Worm (Caenorhabditis elegans) whole organism, L1 larva: ENCODE data around the gene nhr-233.

ENCODE experiments used
- C16A3.4 ChIP-seq: fragments of 150-350 bp; optimal IDR thresholded peaks from 2 replicates; lab custom pipeline; 2014; ENCODE audit warnings: missing biosample characterization, missing genetic modification characterization
- F16B12.6 ChIP-seq: fragments of 150-350 bp; optimal IDR thresholded peaks from 2 replicates; lab custom pipeline; 2014; ENCODE audit warnings: missing biosample characterization, missing genetic modification characterization
- blmp-1 ChIP-seq: fragments of 150-350 bp; optimal IDR thresholded peaks from 2 replicates; lab custom pipeline; 2014; ENCODE audit warnings: missing biosample characterization, missing genetic modification characterization
- ceh-8 ChIP-seq: fragments of 200-800 bp; sonication (Bioruptor generic); optimal IDR thresholded peaks from 2 replicates; lab custom pipeline; 2018; ENCODE audit warnings: mild to moderate bottlenecking, missing genetic modification characterization, moderate library complexity, missing compliant biosample characterization
- ceh-82 ChIP-seq, 3 experiments: fragments of 150-350 bp in 1 of 3; sonication (generic microtip) in 2 of 3; optimal IDR thresholded peaks; 2 replicates each; lab custom pipeline; 2014 to 2017; ENCODE audit warnings: missing biosample characterization in 3 of 3, missing genetic modification characterization in 3 of 3
- ceh-90 ChIP-seq: sonication (generic microtip); optimal IDR thresholded peaks from 2 replicates; lab custom pipeline; 2016; ENCODE audit warnings: missing genetic modification characterization, missing compliant biosample characterization
- efl-1 ChIP-seq, 4 experiments: fragments of 150-350 bp; optimal IDR thresholded peaks in 3 of 4; peaks in 1 of 4; 1 replicate in 1 of 4; 2 replicates in 3 of 4; lab custom pipeline; 2014; ENCODE audit warnings: missing biosample characterization in 2 of 4, missing genetic modification characterization in 2 of 4, missing genetic modification reagents in 2 of 4
- egl-13 ChIP-seq: sonication (generic microtip); optimal IDR thresholded peaks from 2 replicates; lab custom pipeline; 2016; ENCODE audit warnings: missing genotype, missing genetic modification reagents, missing genetic modification characterization, missing compliant biosample characterization
- fkh-4 ChIP-seq: sonication (generic microtip); optimal IDR thresholded peaks from 2 replicates; lab custom pipeline; 2016; ENCODE audit warnings: missing compliant biosample characterization, missing genetic modification characterization, borderline replicate concordance
- fkh-8 ChIP-seq: sonication (generic microtip); optimal IDR thresholded peaks from 2 replicates; lab custom pipeline; 2016; ENCODE audit warnings: mild to moderate bottlenecking, missing genetic modification characterization, missing compliant biosample characterization
- isw-1 ChIP-seq: fragments of 200-800 bp; sonication (Bioruptor generic); IDR thresholded peaks from 2 replicates; pipeline ENCODE4 v1.3.6; 2022; ENCODE audit warnings: missing genetic modification characterization, missing compliant biosample characterization
- lin-13 ChIP-seq: fragments of 150-350 bp; optimal IDR thresholded peaks from 2 replicates; lab custom pipeline; 2014; ENCODE audit warnings: missing biosample characterization, missing genetic modification reagents, missing genetic modification characterization
- lin-39 ChIP-seq: fragments of 150-350 bp; optimal IDR thresholded peaks from 2 replicates; lab custom pipeline; 2014; ENCODE audit warnings: missing biosample characterization, missing genetic modification reagents, missing genetic modification characterization
- lir-3 ChIP-seq: sonication (generic microtip); optimal IDR thresholded peaks from 2 replicates; lab custom pipeline; 2016; ENCODE audit warnings: mild to moderate bottlenecking, missing genetic modification characterization, moderate library complexity, missing compliant biosample characterization; ENCODE audit not compliant: poor library complexity
- lsy-2 ChIP-seq, 2 experiments: fragments of 150-350 bp; optimal IDR thresholded peaks; 2 replicates each; lab custom pipeline; 2014; ENCODE audit warnings: missing biosample characterization in 2 of 2, missing genetic modification characterization in 2 of 2
- mab-9 ChIP-seq: fragments of 200-800 bp; sonication (Bioruptor generic); IDR thresholded peaks from 2 replicates; pipeline ENCODE4 v1.3.6; 2022; ENCODE audit warnings: missing genetic modification reagents, missing genetic modification characterization, missing compliant biosample characterization
- nhr-12 ChIP-seq: sonication (generic microtip); optimal IDR thresholded peaks from 2 replicates; lab custom pipeline; 2017; ENCODE audit warnings: missing biosample characterization, missing genetic modification characterization
- nhr-19 ChIP-seq: fragments of 200-800 bp; sonication (Bioruptor generic); conservative IDR thresholded peaks from 2 replicates; pipeline ENCODE4 v1.3.6; 2022; ENCODE audit warnings: missing genetic modification characterization, missing compliant biosample characterization
- nhr-71 ChIP-seq: sonication (generic microtip); optimal IDR thresholded peaks from 2 replicates; lab custom pipeline; 2016; ENCODE audit warnings: mild to moderate bottlenecking, missing genetic modification characterization, moderate library complexity, missing compliant biosample characterization
- nhr-84 ChIP-seq: sonication (generic microtip); optimal IDR thresholded peaks from 2 replicates; lab custom pipeline; 2017; ENCODE audit warnings: missing biosample characterization, missing genetic modification characterization
- nhr-90 ChIP-seq: sonication (generic microtip); optimal IDR thresholded peaks from 2 replicates; lab custom pipeline; 2016; ENCODE audit warnings: mild to moderate bottlenecking, missing genetic modification characterization, missing compliant biosample characterization; ENCODE audit not compliant: poor library complexity
- pag-3 ChIP-seq: sonication (generic microtip); optimal IDR thresholded peaks from 2 replicates; lab custom pipeline; 2017; ENCODE audit warnings: missing genetic modification characterization, mild to moderate bottlenecking, missing compliant biosample characterization, antibody characterized with exemption, borderline replicate concordance; ENCODE audit not compliant: insufficient read depth
- pqm-1 ChIP-seq: sonication (generic microtip); optimal IDR thresholded peaks from 3 replicates; lab custom pipeline; 2017; ENCODE audit warnings: missing biosample characterization, missing genetic modification characterization
- rnt-1 ChIP-seq: sonication (generic microtip); optimal IDR thresholded peaks from 2 replicates; lab custom pipeline; 2016; ENCODE audit warnings: mild to moderate bottlenecking, missing genetic modification characterization, moderate library complexity, missing compliant biosample characterization
- sox-4 ChIP-seq: sonication (generic microtip); optimal IDR thresholded peaks from 2 replicates; lab custom pipeline; 2016; ENCODE audit warnings: missing genetic modification characterization, missing compliant biosample characterization
- tbx-2 ChIP-seq: sonication (generic microtip); optimal IDR thresholded peaks from 2 replicates; lab custom pipeline; 2016; ENCODE audit warnings: missing genetic modification characterization, missing compliant biosample characterization
- unc-86 ChIP-seq: sonication (generic microtip); optimal IDR thresholded peaks from 2 replicates; lab custom pipeline; 2016; ENCODE audit warnings: missing genetic modification characterization, missing compliant biosample characterization
- unc-98 ChIP-seq: fragments of 200-800 bp; sonication (Bioruptor generic); IDR thresholded peaks from 2 replicates; pipeline ENCODE4 v1.3.6; 2022; ENCODE audit warnings: missing genetic modification characterization, missing compliant biosample characterization
- ztf-11 ChIP-seq, 2 experiments: sonication (generic microtip); optimal IDR thresholded peaks; 2 replicates each; lab custom pipeline; 2016 to 2017; ENCODE audit warnings: missing genetic modification characterization in 2 of 2, missing biosample characterization in 1 of 2, missing compliant biosample characterization in 1 of 2

Gene nhr-233

DNA sequence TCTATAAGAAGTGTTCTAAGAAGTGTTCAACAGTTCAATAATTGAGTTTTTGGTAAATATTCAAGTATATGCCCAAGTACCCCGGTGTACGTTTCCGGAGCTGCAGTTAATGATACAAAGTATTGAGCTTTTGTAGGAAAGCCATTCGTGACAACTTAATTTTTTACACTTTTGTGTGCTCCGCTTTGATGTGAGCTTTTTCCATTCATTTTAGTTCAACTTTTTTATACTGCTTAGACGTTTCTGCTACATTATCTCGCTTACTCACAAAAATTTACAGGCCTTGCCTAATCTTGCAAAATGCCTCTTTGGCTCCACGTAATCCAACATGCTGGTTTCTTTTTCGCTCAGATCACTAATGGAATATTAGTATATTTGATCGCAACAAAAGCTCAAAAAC, 5.3 kb upstream of the nhr-233 start, which contains the start of gene str-151:
Gene str-151 (plus strand): TSS at position 301 of the 400 bp plus-strand sequence.
- TF ChIP-seq efl-1 (optimal IDR thresholded peaks at IDR 0.05; lab: Kevin White, UChicago) (no peak), efl-1 (GFP tag; optimal IDR thresholded peaks at IDR 0.05 in 1 of 2; lab: Kevin White, UChicago) (peak in 1 of 2 experiments; percentile 4), egl-13 (tag; lab: Kevin White, UChicago) (no peak)

DNA sequence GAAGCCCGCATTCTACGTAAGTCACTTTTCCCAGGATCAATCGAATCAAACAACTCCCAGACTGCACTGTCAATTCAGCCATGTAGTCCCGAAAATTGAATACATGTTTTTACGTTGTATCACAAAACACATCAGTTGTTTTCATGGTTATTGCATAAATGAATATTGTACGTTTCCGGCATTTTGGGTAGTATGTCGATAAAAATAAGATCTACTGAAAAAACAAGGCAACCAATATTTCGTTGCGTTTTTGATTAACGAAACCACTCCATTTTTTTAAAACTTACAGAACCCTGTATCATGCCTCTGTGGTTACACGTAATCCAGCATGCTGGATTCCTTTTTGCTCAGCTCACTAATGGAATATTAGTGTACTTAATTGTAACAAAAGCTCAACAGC, 2.6 kb upstream of the nhr-233 start, which contains the start of gene str-149:
Gene str-149 (plus strand): TSS at position 301 of the 400 bp plus-strand sequence.
- TF ChIP-seq efl-1 (optimal IDR thresholded peaks at IDR 0.05; lab: Kevin White, UChicago): no peak
- TF ChIP-seq efl-1 (GFP tag; optimal IDR thresholded peaks at IDR 0.05 in 1 of 2; lab: Kevin White, UChicago): peak in 1 of 2 experiments; percentile 53
- no peak for TF ChIP-seq ceh-90 (tag; lab: Kevin White, UChicago)

DNA sequence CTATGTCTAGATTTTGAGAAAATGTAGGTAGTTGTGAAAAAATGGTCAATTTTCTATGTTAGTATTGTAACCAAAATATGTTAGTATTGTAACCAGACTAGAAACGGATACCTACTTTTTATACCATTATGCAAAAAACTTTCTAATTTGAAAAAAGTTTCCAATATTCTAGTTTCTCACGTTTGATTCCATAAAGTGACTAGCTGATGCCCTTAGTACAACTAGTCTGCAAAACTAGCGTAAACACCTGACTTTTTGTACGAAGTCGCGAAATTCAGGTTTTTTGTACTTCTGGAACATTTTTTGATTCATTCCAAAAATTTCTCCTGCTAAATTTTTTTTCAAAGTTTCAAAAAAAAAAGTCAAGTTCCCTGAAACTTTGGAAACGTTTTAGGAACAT, 2.5 kb downstream of the nhr-233 start:
- TF ChIP-seq nhr-90 (tag; lab: Kevin White, UChicago) (no peak), blmp-1 (tag; lab: Kevin White, UChicago) (no peak)
- TF ChIP-seq, all 84 proteins: peak for 0

DNA sequence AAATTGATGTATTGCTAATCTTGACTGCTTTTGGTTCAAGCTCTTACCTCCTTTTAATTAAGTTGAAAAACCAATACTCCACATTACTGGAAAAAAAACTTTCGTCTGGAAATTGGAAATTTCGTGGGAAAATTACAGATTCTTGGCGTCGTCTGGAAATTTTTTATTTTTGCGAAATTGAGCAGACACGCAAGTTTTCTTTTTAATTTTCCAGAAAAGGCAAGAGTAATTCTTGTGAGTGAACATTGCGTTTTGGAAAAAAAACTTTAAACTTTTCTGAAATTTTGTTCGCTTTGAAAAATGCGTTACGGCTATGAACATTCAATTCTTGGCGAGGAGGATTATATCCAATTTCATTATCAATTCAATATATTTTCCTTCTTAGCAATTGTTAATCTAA, 5.0 kb downstream of the nhr-233 start, which contains the start of gene sru-45:
Gene sru-45 (plus strand): TSS at position 301 of the 400 bp plus-strand sequence.
- TF ChIP-seq sox-4 (no peak), lir-3 (no peak), pag-3 (tag; lab: Kevin White, UChicago) (no peak), nhr-71 (tag; lab: Kevin White, UChicago) (no peak), lin-13 (GFP tag; lab: Kevin White, UChicago) (no peak), C16A3.4 (tag; lab: Kevin White, UChicago) (no peak), F16B12.6 (tag; lab: Kevin White, UChicago) (no peak), nhr-19 (GFP tag; lab: Robert Waterston, UW) (no peak), ceh-82 (tag; optimal IDR thresholded peaks at IDR 0.05; lab: Kevin White, UChicago) (no peak), nhr-12 (tag; lab: Kevin White, UChicago) (no peak), efl-1 (optimal IDR thresholded peaks at IDR 0.05; lab: Kevin White, UChicago) (no peak), efl-1 (GFP tag; optimal IDR thresholded peaks at IDR 0.05 in 1 of 2; lab: Kevin White, UChicago) (no peak), lin-39 (tag; lab: Kevin White, UChicago) (no peak)

DNA sequence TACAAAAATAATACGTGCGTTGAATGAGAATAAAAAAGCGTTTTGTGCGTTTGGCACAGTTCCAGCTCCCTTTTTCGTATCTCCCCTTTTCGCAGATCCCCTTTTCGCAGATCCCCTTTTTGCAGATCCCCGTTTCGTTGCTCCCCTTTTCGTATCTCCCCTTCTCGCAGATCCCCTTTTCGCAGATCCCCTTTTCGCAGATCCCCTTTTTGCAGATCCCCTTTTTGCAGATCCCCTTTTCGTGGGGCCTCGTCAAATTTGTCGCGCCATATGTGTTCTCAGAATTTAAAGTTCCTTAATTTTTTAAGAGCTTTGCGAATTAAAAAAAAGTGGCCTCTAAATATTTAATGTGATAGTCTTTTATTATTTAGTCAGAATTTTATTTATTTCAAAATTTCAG, 17.7 kb downstream of the nhr-233 start, which contains the start of gene Y32B12B.4:
Gene Y32B12B.4 (plus strand): TSS at position 399 of the 400 bp plus-strand sequence.
- TF ChIP-seq unc-98 (GFP tag; lab: Robert Waterston, UW): peak; percentile 72
- TF ChIP-seq pqm-1 (tag; lab: Kevin White, UChicago): no peak
- peak; percentile 49 for TF ChIP-seq rnt-1
- TF ChIP-seq tbx-2 (tag; lab: Kevin White, UChicago): peak; percentile 3
- peak in 1 of 2 experiments; percentile 26 for TF ChIP-seq ztf-11 (tag; optimal IDR thresholded peaks at IDR 0.05; lab: Kevin White, UChicago)
- peak; percentile 24; the same call in 1 of the 2 replicates for TF ChIP-seq mab-9
- no peak; the same call in 1 of the 2 replicates for TF ChIP-seq isw-1 (GFP tag; lab: Robert Waterston, UW)
- TF ChIP-seq unc-86 (tag; lab: Kevin White, UChicago): no peak
- no peak for TF ChIP-seq nhr-84
- TF ChIP-seq, all 84 proteins: peak for 5

DNA sequence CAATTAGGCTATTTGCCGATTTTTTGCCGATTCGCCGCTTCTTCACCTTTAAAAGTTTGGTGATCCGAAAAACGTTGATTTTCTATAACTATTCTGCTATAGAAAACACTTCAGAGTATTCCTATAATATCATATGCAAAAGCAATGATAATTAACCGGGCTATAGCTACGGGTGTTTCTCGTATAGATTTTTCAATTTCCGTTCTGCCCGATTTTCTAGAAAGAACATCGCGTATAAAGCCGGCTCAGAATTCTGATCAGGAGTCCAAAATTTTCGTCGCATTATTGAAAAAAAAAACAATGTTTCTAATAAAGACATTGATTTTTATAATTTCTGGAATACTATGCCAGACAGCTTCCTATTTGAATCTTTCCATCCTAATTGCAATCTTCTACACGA, 19.9 kb downstream of the nhr-233 start, which contains the start of gene srbc-65:
Gene srbc-65 (plus strand): TSS at position 301 of the 400 bp plus-strand sequence.
- TF ChIP-seq egl-13 (tag; lab: Kevin White, UChicago): no peak
- no peak for TF ChIP-seq fkh-4 (tag; lab: Kevin White, UChicago)
- TF ChIP-seq ceh-8: no peak
- no peak for TF ChIP-seq nhr-71 (tag; lab: Kevin White, UChicago)
- TF ChIP-seq efl-1 (optimal IDR thresholded peaks at IDR 0.05; lab: Kevin White, UChicago): no peak
- no peak for TF ChIP-seq efl-1 (GFP tag; optimal IDR thresholded peaks at IDR 0.05 in 1 of 2; lab: Kevin White, UChicago)
- TF ChIP-seq nhr-19 (GFP tag; lab: Robert Waterston, UW): no peak
- TF ChIP-seq lsy-2 (tag; optimal IDR thresholded peaks at IDR 0.05; lab: Kevin White, UChicago): no peak
- TF ChIP-seq fkh-8 (tag; lab: Kevin White, UChicago): no peak
- TF ChIP-seq, all 84 proteins: peak for 0
